Worm (Caenorhabditis elegans): Measurements from ENCODE around the gene lsm-1.

The lsm-1 gene

DNA sequence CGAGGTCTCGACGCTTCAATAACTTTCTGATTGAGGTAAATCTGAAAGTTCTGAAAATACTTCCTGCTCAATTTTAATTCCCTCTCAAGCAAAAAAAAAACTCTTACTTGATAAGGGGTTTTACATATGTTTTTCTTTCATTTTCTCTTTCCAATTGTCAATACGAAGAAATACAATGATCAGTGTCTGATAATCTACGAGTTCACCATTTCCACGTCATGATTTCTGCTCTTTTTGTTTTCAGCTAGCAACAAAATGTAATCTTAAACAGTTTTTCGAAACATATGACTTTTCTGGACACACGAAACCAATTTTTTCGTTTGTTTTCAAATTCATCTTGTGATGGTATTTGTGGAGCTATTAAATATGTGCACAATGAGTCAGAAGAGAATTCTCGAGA, 29.4 kb downstream of the lsm-1 start:
- TF ChIP-seq unc-86 (tag; optimal IDR thresholded peaks at IDR 0.05) (no peak), fkh-6 (tag; optimal IDR thresholded peaks at IDR 0.05) (no peak), lim-6 (tag; optimal IDR thresholded peaks at IDR 0.05) (no peak), ceh-48 (tag; optimal IDR thresholded peaks at IDR 0.05) (no peak), lin-11 (tag; optimal IDR thresholded peaks at IDR 0.05) (no peak), pat-9 (tag; optimal IDR thresholded peaks at IDR 0.05) (no peak), dmd-4 (tag; optimal IDR thresholded peaks at IDR 0.05; ENCODE audit: borderline replicate concordance) (no peak), F13H6.1 (tag; optimal IDR thresholded peaks at IDR 0.05) (no peak)

DNA sequence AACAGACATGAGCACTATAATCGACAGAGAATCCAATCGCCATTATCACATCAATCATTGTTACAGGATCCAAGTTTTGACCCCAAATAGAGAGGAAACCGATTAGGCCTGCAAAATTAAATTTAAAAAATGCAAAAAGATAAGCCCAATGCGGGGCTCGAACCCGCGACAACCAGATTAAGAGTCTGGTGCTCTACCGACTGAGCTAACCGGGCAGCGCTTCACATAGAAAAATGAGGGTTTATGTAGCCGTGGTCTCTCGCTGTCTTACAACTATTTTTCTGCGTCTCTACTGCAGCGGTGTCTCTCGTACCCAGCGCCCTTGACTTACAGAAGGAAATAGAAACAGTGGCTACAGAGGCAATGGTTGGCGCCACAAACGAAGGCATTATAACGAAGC, 30.9 kb downstream of the lsm-1 start:
- TF ChIP-seq lim-6 (tag; optimal IDR thresholded peaks at IDR 0.05) (no peak), ceh-31 (tag; optimal IDR thresholded peaks at IDR 0.05) (peak; percentile 32), rnt-1 (tag; optimal IDR thresholded peaks at IDR 0.05) (no peak), nhr-232 (tag; optimal IDR thresholded peaks at IDR 0.05) (peak; percentile 27), ahr-1 (tag; optimal IDR thresholded peaks at IDR 0.05) (no peak), pha-2 (tag; optimal IDR thresholded peaks at IDR 0.05) (no peak), ceh-34 (tag; optimal IDR thresholded peaks at IDR 0.05) (peak; percentile 8), ceh-30 (tag; optimal IDR thresholded peaks at IDR 0.05) (no peak), ttx-3 (tag; optimal IDR thresholded peaks at IDR 0.05) (peak; percentile 27), ama-1 (optimal IDR thresholded peaks at IDR 0.05) (no peak), eyg-1 (tag; optimal IDR thresholded peaks at IDR 0.05) (no peak), K09A11.1 (tag; optimal IDR thresholded peaks at IDR 0.05; ENCODE audit: insufficient read depth) (no peak), tbx-2 (tag; optimal IDR thresholded peaks at IDR 0.05) (peak; percentile 14), madf-2 (tag; optimal IDR thresholded peaks at IDR 0.05) (peak; percentile 25), che-1 (tag; optimal IDR thresholded peaks at IDR 0.05) (peak; percentile 57), npax-4 (tag; optimal IDR thresholded peaks at IDR 0.05) (no peak), unc-86 (tag; optimal IDR thresholded peaks at IDR 0.05) (no peak), unc-3 (GFP tag; conservative IDR thresholded peaks at IDR 0.05) (peak; percentile 52; the same call in 1 of the 2 replicates), unc-3 (tag; optimal IDR thresholded peaks at IDR 0.05) (no peak), K02D7.2 (tag; optimal IDR thresholded peaks at IDR 0.05) (no peak), fkh-6 (tag; optimal IDR thresholded peaks at IDR 0.05) (peak; percentile 48), hlh-15 (tag; optimal IDR thresholded peaks at IDR 0.05) (no peak), ceh-45 (GFP tag; IDR thresholded peaks at IDR 0.05) (0 out of 2 replicates have a peak, but pooled peaks have one; percentile 35), nhr-11 (tag; optimal IDR thresholded peaks at IDR 0.05) (no peak), ref-2 (tag; optimal IDR thresholded peaks at IDR 0.05) (no peak), fax-1 (tag; optimal IDR thresholded peaks at IDR 0.05) (peak; percentile 38), Y22D7AL.16 (tag; optimal IDR thresholded peaks at IDR 0.05) (no peak), ceh-22 (tag; optimal IDR thresholded peaks at IDR 0.05) (no peak), hlh-6 (tag; optimal IDR thresholded peaks at IDR 0.05) (no peak), ceh-14 (tag; optimal IDR thresholded peaks at IDR 0.05) (peak; percentile 10), ceh-2 (tag; optimal IDR thresholded peaks at IDR 0.05) (peak; percentile 38), pha-4 (tag; optimal IDR thresholded peaks at IDR 0.05) (no peak), sox-4 (tag; optimal IDR thresholded peaks at IDR 0.05) (peak; percentile 46), nfya-1 (tag; optimal IDR thresholded peaks at IDR 0.05) (peak; percentile 21), mec-3 (tag; optimal IDR thresholded peaks at IDR 0.05; ENCODE audit: borderline replicate concordance) (no peak), zip-5 (tag; optimal IDR thresholded peaks at IDR 0.05) (no peak), gmeb-2 (tag; optimal IDR thresholded peaks at IDR 0.05) (peak; percentile 27), ceh-6 (GFP tag; optimal IDR thresholded peaks at IDR 0.05) (peak; percentile 11), odd-2 (tag; optimal IDR thresholded peaks at IDR 0.05) (no peak), ceh-19 (GFP tag; optimal IDR thresholded peaks at IDR 0.05) (no peak), sox-2 (GFP tag; IDR thresholded peaks at IDR 0.05) (no peak), pat-9 (tag; optimal IDR thresholded peaks at IDR 0.05) (peak; percentile 20), elt-2 (tag; optimal IDR thresholded peaks at IDR 0.05) (peak; percentile 63), ztf-16 (tag; optimal IDR thresholded peaks at IDR 0.05) (no peak), F13H6.1 (tag; optimal IDR thresholded peaks at IDR 0.05) (no peak), pag-3 (tag; optimal IDR thresholded peaks at IDR 0.05; ENCODE audit: borderline replicate concordance) (peak; percentile 28), ceh-24 (tag; optimal IDR thresholded peaks at IDR 0.05) (no peak), fkh-10 (GFP tag; optimal IDR thresholded peaks at IDR 0.05) (no peak), hlh-13 (GFP tag; optimal IDR thresholded peaks at IDR 0.05) (peak; percentile 31)

All from whole organism, late embryonic.